Fruit fly (Drosophila melanogaster) whole organism, prepupa: ENCODE data around the gene CG3638.

Source experiments
- CG10631 ChIP-seq: fragments of 200-800 bp; sonication (Bioruptor generic); optimal IDR thresholded peaks from 2 replicates; lab custom pipeline; 2016; ENCODE audit warnings: missing biosample characterization, missing genetic modification characterization
- CG11762 ChIP-seq: fragments of 200-800 bp; sonication (Bioruptor generic); optimal IDR thresholded peaks from 3 replicates; lab custom pipeline; 2016; ENCODE audit warnings: missing biosample characterization, missing genetic modification characterization; ENCODE audit not compliant: insufficient read depth
- CG16779 ChIP-seq: fragments of 200-800 bp; sonication (Bioruptor generic); optimal IDR thresholded peaks from 3 replicates; lab custom pipeline; 2017; ENCODE audit warnings: missing biosample characterization, mild to moderate bottlenecking, missing genetic modification characterization
- CG6808 ChIP-seq: fragments of 200-800 bp; sonication (Bioruptor generic); optimal IDR thresholded peaks from 3 replicates; lab custom pipeline; 2017; ENCODE audit warnings: missing biosample characterization, missing genetic modification characterization, mild to moderate bottlenecking, moderate library complexity, missing genetic modification reagents
- CG8632 ChIP-seq: fragments of 200-800 bp; sonication (Bioruptor generic); optimal IDR thresholded peaks from 3 replicates; lab custom pipeline; 2016; ENCODE audit warnings: missing biosample characterization, missing genetic modification characterization
- Sox15 ChIP-seq: fragments of 200-800 bp; sonication (Bioruptor generic); optimal IDR thresholded peaks from 3 replicates; lab custom pipeline; 2016; ENCODE audit warnings: missing biosample characterization, missing genetic modification characterization
- acj6 ChIP-seq: fragments of 200-800 bp; sonication (Bioruptor generic); optimal IDR thresholded peaks from 3 replicates; lab custom pipeline; 2016; ENCODE audit warnings: missing biosample characterization, missing genetic modification characterization
- dsx ChIP-seq: fragments of 200-800 bp; optimal IDR thresholded peaks from 3 replicates; lab custom pipeline; 2019; ENCODE audit warnings: missing biosample characterization, mild to moderate bottlenecking, missing genetic modification characterization, moderate library complexity; ENCODE audit not compliant: poor library complexity, severe bottlenecking
- fkh ChIP-seq: fragments of 200-800 bp; sonication (Bioruptor generic); optimal IDR thresholded peaks from 3 replicates; lab custom pipeline; 2017; ENCODE audit warnings: missing biosample characterization, mild to moderate bottlenecking, missing genetic modification characterization, moderate library complexity
- svp ChIP-seq: fragments of 200-800 bp; sonication (Bioruptor generic); peaks from one replicate; lab custom pipeline; 2016; ENCODE audit warnings: missing biosample characterization, missing genetic modification characterization

DNA sequence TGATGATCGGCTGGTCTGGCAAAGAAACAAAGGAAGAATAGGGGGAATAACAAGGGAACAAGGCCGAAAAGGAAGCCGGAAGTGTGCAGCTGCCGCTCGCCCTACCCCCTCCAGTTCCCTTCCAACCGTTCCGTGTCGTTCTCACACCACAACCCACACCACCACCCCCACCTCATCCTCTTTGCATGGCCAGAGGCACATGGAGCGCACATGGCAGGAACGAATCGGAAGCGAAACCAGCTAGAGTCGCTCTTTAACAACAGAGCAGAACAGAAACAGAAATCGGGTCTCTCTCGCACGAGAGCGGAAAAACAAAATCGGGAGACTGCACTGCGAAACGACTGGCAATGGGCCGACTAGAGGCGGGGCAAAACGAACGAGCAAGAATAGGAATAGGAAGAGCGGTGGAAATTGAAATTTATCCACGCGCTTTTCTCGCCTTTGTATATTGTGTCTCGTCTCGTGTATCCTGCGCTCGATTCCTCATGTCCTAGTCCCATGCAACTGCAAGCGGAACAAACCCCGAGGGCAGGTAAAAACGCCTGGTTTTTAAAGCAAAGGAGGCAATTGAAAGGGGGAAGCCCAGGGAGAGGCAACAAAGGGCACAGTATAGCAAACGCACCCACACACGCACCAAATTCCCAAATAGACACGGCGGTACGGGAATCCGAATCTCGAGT, 3.8 kb downstream of the CG3638 start:
- TF ChIP-seq acj6 (GFP tag; lab: Kevin White, UChicago) (no peak), CG11762 (GFP tag; lab: Kevin White, UChicago) (no peak), CG16779 (no peak), fkh (GFP tag; lab: Kevin White, UChicago) (no peak), CG8632 (GFP tag; lab: Kevin White, UChicago) (no peak), svp (GFP tag; lab: Kevin White, UChicago) (no peak), dsx (peak; percentile 12), CG6808 (GFP tag; lab: Kevin White, UChicago) (no peak), Sox15 (no peak), CG10631 (GFP tag; lab: Kevin White, UChicago) (no peak)
